Fruit fly (Drosophila melanogaster) whole organism, embryonic: ENCODE results near the gene CG14104.

Experiments
- Aef1 ChIP-seq: fragments of 200-800 bp; sonication (Bioruptor generic); IDR thresholded peaks from 3 replicates; pipeline ENCODE4 v1.3.6; 2022; ENCODE audit warnings: missing biosample characterization, missing genetic modification characterization
- Atf-2 ChIP-seq: fragments of 200-800 bp; sonication (Bioruptor generic); optimal IDR thresholded peaks from 2 replicates; lab custom pipeline; 2016; ENCODE audit warnings: missing biosample characterization, missing genetic modification characterization
- Bgb ChIP-seq: fragments of 200-800 bp; sonication (Bioruptor generic); IDR thresholded peaks from 2 replicates; pipeline ENCODE4 v1.3.6; 2022; ENCODE audit warnings: missing biosample characterization, missing genetic modification characterization; ENCODE audit not compliant: partially characterized antibody
- CG10462 ChIP-seq: fragments of 200-800 bp; sonication (Bioruptor generic); optimal IDR thresholded peaks from 2 replicates; lab custom pipeline; 2016; ENCODE audit warnings: missing biosample characterization, missing genetic modification characterization
- CG10565 ChIP-seq: fragments of 200-800 bp; sonication (Bioruptor generic); optimal IDR thresholded peaks from 3 replicates; lab custom pipeline; 2016; ENCODE audit warnings: missing biosample characterization, mild to moderate bottlenecking, missing genetic modification characterization
- CG11247 ChIP-seq: fragments of 200-800 bp; sonication (Bioruptor generic); IDR thresholded peaks from 2 replicates; pipeline ENCODE4 v1.3.6; 2022; ENCODE audit warnings: missing biosample characterization, missing genetic modification characterization
- CG12236 ChIP-seq: fragments of 200-800 bp; sonication (Bioruptor generic); optimal IDR thresholded peaks from 2 replicates; lab custom pipeline; 2016; ENCODE audit warnings: missing biosample characterization, missing genetic modification characterization
- CG1233 ChIP-seq: fragments of 200-800 bp; sonication (Bioruptor generic); optimal IDR thresholded peaks from 4 replicates; lab custom pipeline; 2018; ENCODE audit warnings: missing biosample characterization, mild to moderate bottlenecking, missing genetic modification characterization
- CG13624 ChIP-seq: fragments of 200-800 bp; sonication (Bioruptor generic); optimal IDR thresholded peaks from 2 replicates; lab custom pipeline; 2016; ENCODE audit warnings: missing biosample characterization, missing genetic modification characterization
- CG13894 ChIP-seq: fragments of 200-800 bp; sonication (Bioruptor generic); optimal IDR thresholded peaks from 3 replicates; lab custom pipeline; 2018; ENCODE audit warnings: missing biosample characterization, mild to moderate bottlenecking, missing genetic modification characterization, moderate library complexity
- CG15269 ChIP-seq: fragments of 200-800 bp; sonication (Bioruptor generic); optimal IDR thresholded peaks from 2 replicates; lab custom pipeline; 2018; ENCODE audit warnings: missing biosample characterization, mild to moderate bottlenecking, missing genetic modification characterization, moderate library complexity
- CG15601 ChIP-seq: fragments of 200-800 bp; sonication (Bioruptor generic); optimal IDR thresholded peaks from 3 replicates; lab custom pipeline; 2019; ENCODE audit warnings: missing biosample characterization, mild to moderate bottlenecking, missing genetic modification characterization, moderate library complexity
- CG16813 ChIP-seq: fragments of 200-800 bp; sonication (Bioruptor generic); IDR thresholded peaks from 3 replicates; pipeline ENCODE4 v1.3.6; 2022; ENCODE audit warnings: missing biosample characterization, missing genetic modification characterization; ENCODE audit not compliant: partially characterized antibody
- CG17361 ChIP-seq: fragments of 200-800 bp; sonication (Bioruptor generic); IDR thresholded peaks from 3 replicates; pipeline ENCODE4 v1.3.6; 2022; ENCODE audit warnings: missing biosample characterization, missing genetic modification characterization
- CG18599 ChIP-seq: fragments of 200-800 bp; sonication (Bioruptor generic); optimal IDR thresholded peaks from 3 replicates; lab custom pipeline; 2017; ENCODE audit warnings: missing biosample characterization, missing genetic modification characterization, mild to moderate bottlenecking, moderate library complexity, missing genetic modification reagents
- CG2129 ChIP-seq: fragments of 200-800 bp; sonication (Bioruptor generic); IDR thresholded peaks from 2 replicates; pipeline ENCODE4 v1.3.6; 2022; ENCODE audit warnings: missing biosample characterization, missing genetic modification characterization; ENCODE audit not compliant: partially characterized antibody
- CG3847 ChIP-seq: fragments of 200-800 bp; sonication (Bioruptor generic); IDR thresholded peaks from 2 replicates; pipeline ENCODE4 v1.3.6; 2022; ENCODE audit warnings: missing biosample characterization, missing genetic modification characterization
- CG4328 ChIP-seq: fragments of 200-800 bp; sonication (Bioruptor generic); optimal IDR thresholded peaks from 3 replicates; lab custom pipeline; 2017; ENCODE audit warnings: missing biosample characterization, missing genetic modification reagents, missing genetic modification characterization
- CG4404 ChIP-seq: fragments of 200-800 bp; sonication (Bioruptor generic); IDR thresholded peaks from 2 replicates; pipeline ENCODE4 v1.3.6; 2022; ENCODE audit warnings: missing biosample characterization, missing genetic modification characterization
- CG4820 ChIP-seq: fragments of 200-800 bp; sonication (Bioruptor generic); optimal IDR thresholded peaks from 3 replicates; lab custom pipeline; 2016; ENCODE audit warnings: missing biosample characterization, missing genetic modification characterization
- CG6683 ChIP-seq: fragments of 200-800 bp; sonication (Bioruptor generic); optimal IDR thresholded peaks from 2 replicates; lab custom pipeline; 2017; ENCODE audit warnings: missing biosample characterization, mild to moderate bottlenecking, missing genetic modification characterization, missing genetic modification reagents
- CG7745 ChIP-seq: fragments of 200-800 bp; sonication (Bioruptor generic); optimal IDR thresholded peaks from 2 replicates; lab custom pipeline; 2018; ENCODE audit warnings: missing biosample characterization, mild to moderate bottlenecking, missing genetic modification characterization, moderate library complexity
- CG9876 ChIP-seq: fragments of 200-800 bp; sonication (Bioruptor generic); optimal IDR thresholded peaks from 2 replicates; lab custom pipeline; 2016; ENCODE audit warnings: missing biosample characterization, missing genetic modification characterization
- Dfd ChIP-seq, 2 experiments: fragments of >200 bp; optimal IDR thresholded peaks; 2 replicates each; lab custom pipeline; 2017; ENCODE audit warnings: missing biosample characterization in 2 of 2, missing genetic modification characterization in 2 of 2
- Dll ChIP-seq: fragments of 200-800 bp; sonication (Bioruptor generic); IDR thresholded peaks from 4 replicates; pipeline ENCODE4 v1.3.6; 2022; ENCODE audit warnings: missing biosample characterization, missing genetic modification characterization; ENCODE audit not compliant: partially characterized antibody
- Doc3 ChIP-seq: fragments of 200-800 bp; sonication (Bioruptor generic); IDR thresholded peaks from 3 replicates; pipeline ENCODE4 v1.3.6; 2022; ENCODE audit warnings: missing biosample characterization, missing genetic modification characterization; ENCODE audit not compliant: partially characterized antibody
- Dp ChIP-seq: fragments of 200-800 bp; sonication (Bioruptor generic); optimal IDR thresholded peaks from 2 replicates; lab custom pipeline; 2018; ENCODE audit warnings: missing biosample characterization, mild to moderate bottlenecking, missing genetic modification characterization, moderate library complexity
- E2f2 ChIP-seq: fragments of 200-800 bp; sonication (Bioruptor generic); IDR thresholded peaks from 2 replicates; pipeline ENCODE4 v1.3.6; 2022; ENCODE audit warnings: missing biosample characterization, missing genetic modification characterization
- Elba2 ChIP-seq: fragments of 200-800 bp; sonication (Bioruptor generic); optimal IDR thresholded peaks from 3 replicates; lab custom pipeline; 2016; ENCODE audit warnings: missing biosample characterization, missing genetic modification characterization
- Hr51 ChIP-seq, 2 experiments: fragments of 200-800 bp; sonication (Bioruptor generic); optimal IDR thresholded peaks; 2 replicates in 1 of 2; 3 replicates in 1 of 2; lab custom pipeline; 2016 to 2018; ENCODE audit warnings: missing biosample characterization in 2 of 2, missing genetic modification characterization in 2 of 2, mild to moderate bottlenecking in 1 of 2, moderate library complexity in 1 of 2
- Poxn ChIP-seq: fragments of 200-800 bp; sonication (Bioruptor generic); IDR thresholded peaks from 2 replicates; pipeline ENCODE4 v1.3.6; 2022; ENCODE audit warnings: missing biosample characterization, missing genetic modification characterization
- Scr ChIP-seq: fragments of 200-800 bp; sonication (Bioruptor generic); IDR thresholded peaks from 2 replicates; pipeline ENCODE4 v1.3.6; 2022; ENCODE audit warnings: missing biosample characterization, missing genetic modification characterization; ENCODE audit not compliant: partially characterized antibody
- amos ChIP-seq: fragments of 200-800 bp; sonication (Bioruptor generic); IDR thresholded peaks from 2 replicates; pipeline ENCODE4 v1.3.6; 2022; ENCODE audit warnings: missing biosample characterization, missing genetic modification characterization; ENCODE audit not compliant: partially characterized antibody
- chm ChIP-seq: fragments of 200-800 bp; sonication (Bioruptor generic); IDR thresholded peaks from 2 replicates; pipeline ENCODE4 v1.3.6; 2022; ENCODE audit warnings: missing biosample characterization, missing genetic modification characterization
- crp ChIP-seq, 2 experiments: fragments of 200-800 bp; sonication (Bioruptor generic); optimal IDR thresholded peaks; 2 replicates in 1 of 2; 3 replicates in 1 of 2; lab custom pipeline; 2017; ENCODE audit warnings: missing biosample characterization in 2 of 2, missing genetic modification characterization in 2 of 2, mild to moderate bottlenecking in 1 of 2, moderate library complexity in 1 of 2
- disco-r ChIP-seq: fragments of 200-800 bp; sonication (Bioruptor generic); optimal IDR thresholded peaks from 2 replicates; lab custom pipeline; 2016; ENCODE audit warnings: missing biosample characterization, missing genetic modification characterization
- dmrt99B ChIP-seq: fragments of 200-800 bp; sonication (Bioruptor generic); optimal IDR thresholded peaks from 2 replicates; lab custom pipeline; 2018; ENCODE audit warnings: missing biosample characterization, mild to moderate bottlenecking, missing genetic modification characterization, moderate library complexity
- hkb ChIP-seq, 2 experiments: fragments of 200-800 bp in 1 of 2; fragments of >200 bp in 1 of 2; sonication (Bioruptor generic) in 1 of 2; IDR thresholded peaks in 1 of 2; optimal IDR thresholded peaks in 1 of 2; 2 replicates each; pipeline versions ENCODE4 v1.3.6 to Lab custom; 2017 to 2022; ENCODE audit warnings: missing biosample characterization in 1 of 2, missing genetic modification characterization in 1 of 2
- mld ChIP-seq: fragments of 200-800 bp; sonication (Bioruptor generic); IDR thresholded peaks from 3 replicates; pipeline ENCODE4 v1.3.6; 2022; ENCODE audit warnings: missing biosample characterization, missing genetic modification characterization; ENCODE audit not compliant: partially characterized antibody
- pb ChIP-seq: fragments of 200-800 bp; sonication (Bioruptor generic); optimal IDR thresholded peaks from 3 replicates; lab custom pipeline; 2016; ENCODE audit warnings: missing biosample characterization, missing genetic modification characterization
- psq ChIP-seq: fragments of 200-800 bp; sonication (Bioruptor generic); optimal IDR thresholded peaks from 2 replicates; lab custom pipeline; 2017; ENCODE audit warnings: missing biosample characterization, missing genetic modification characterization
- pzg ChIP-seq: fragments of 200-800 bp; sonication (Bioruptor generic); optimal IDR thresholded peaks from 3 replicates; lab custom pipeline; 2018; ENCODE audit warnings: missing biosample characterization, mild to moderate bottlenecking, missing genetic modification characterization, moderate library complexity
- sim ChIP-seq: fragments of 200-800 bp; sonication (Bioruptor generic); IDR thresholded peaks from 2 replicates; pipeline ENCODE4 v1.3.6; 2022; ENCODE audit warnings: missing biosample characterization, missing genetic modification characterization
- slbo ChIP-seq: fragments of 200-800 bp; sonication (Bioruptor generic); IDR thresholded peaks from 2 replicates; pipeline ENCODE4 v1.3.6; 2022; ENCODE audit warnings: missing biosample characterization, missing genetic modification characterization
- sna ChIP-seq: fragments of 200-800 bp; sonication (Bioruptor generic); IDR thresholded peaks from 2 replicates; pipeline ENCODE4 v1.3.6; 2022; ENCODE audit warnings: missing biosample characterization, missing genetic modification characterization; ENCODE audit not compliant: partially characterized antibody
- sqz ChIP-seq: fragments of 200-800 bp; sonication (Bioruptor generic); optimal IDR thresholded peaks from 3 replicates; lab custom pipeline; 2018; ENCODE audit warnings: missing biosample characterization, mild to moderate bottlenecking, missing genetic modification characterization
- stwl ChIP-seq: fragments of 200-800 bp; sonication (Bioruptor generic); optimal IDR thresholded peaks from 3 replicates; lab custom pipeline; 2018; ENCODE audit warnings: missing biosample characterization, mild to moderate bottlenecking, missing genetic modification characterization, moderate library complexity
- vnd ChIP-seq: fragments of 200-800 bp; sonication (Bioruptor generic); IDR thresholded peaks from 3 replicates; pipeline ENCODE4 v1.3.6; 2022; ENCODE audit warnings: missing biosample characterization, missing genetic modification characterization; ENCODE audit not compliant: partially characterized antibody
- zfh2 ChIP-seq: fragments of 200-800 bp; sonication (Bioruptor generic); optimal IDR thresholded peaks from 2 replicates; lab custom pipeline; 2016; ENCODE audit warnings: missing biosample characterization, missing genetic modification characterization

Gene CG14104

DNA sequence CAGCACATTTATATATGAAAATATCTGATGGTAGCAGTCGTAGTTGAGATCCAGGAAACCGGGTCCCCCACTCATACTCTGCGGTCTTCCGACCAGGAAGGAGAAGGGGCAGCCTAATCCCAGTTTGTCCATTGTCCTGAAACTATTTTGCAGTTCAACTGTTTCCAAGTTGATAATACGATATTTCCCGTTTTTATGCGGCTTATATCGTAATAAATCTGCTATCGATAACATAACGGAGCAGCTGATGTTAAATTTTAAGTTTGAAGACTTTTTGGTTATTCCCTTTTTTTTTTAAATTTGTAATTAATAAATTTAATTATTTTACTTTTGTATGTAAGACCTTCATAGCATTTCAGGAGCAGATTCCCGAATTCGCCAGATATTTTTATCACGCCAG lies 5.9 kb downstream of the CG14104 start, which contains the start of gene CG14102 (continued):
- TF ChIP-seq Bgb (GFP tag; lab: Robert Waterston, UW) (peak; percentile 42; the same call in 1 of the 2 replicates), CG9876 (GFP tag; lab: Kevin White, UChicago) (no peak), vnd (peak; percentile 35; the same call in 1 of the 3 replicates), stwl (tag; lab: Kevin White, UChicago) (peak; percentile 6), CG17361 (GFP tag; lab: Robert Waterston, UW) (no peak), pb (GFP tag; lab: Kevin White, UChicago) (no peak), CG13624 (GFP tag; lab: Kevin White, UChicago) (no peak), CG4328 (no peak), sna (GFP tag; lab: Robert Waterston, UW) (peak; percentile 63; the same call in 1 of the 2 replicates), E2f2 (GFP tag; lab: Robert Waterston, UW) (peak; percentile 13; the same call in 1 of the 2 replicates), amos (GFP tag; lab: Robert Waterston, UW) (peak; percentile 67), CG15269 (tag; lab: Kevin White, UChicago) (no peak), CG2129 (GFP tag; lab: Robert Waterston, UW) (0 out of 2 replicates have a peak, but pooled peaks have one; percentile 29), Dfd (GFP tag; optimal IDR thresholded peaks at IDR 0.05; lab: Kevin White, UChicago) (no peak), mld (GFP tag; lab: Robert Waterston, UW) (0 out of 3 replicates have a peak, but pooled peaks have one; percentile 9), pzg (peak; percentile 7), Scr (GFP tag; lab: Robert Waterston, UW) (peak; percentile 76), CG12236 (no peak), crp (GFP tag; optimal IDR thresholded peaks at IDR 0.05; lab: Kevin White, UChicago) (peak in 1 of 2 experiments; percentile 72), Doc3 (GFP tag; lab: Robert Waterston, UW) (peak; percentile 62), disco-r (GFP tag; lab: Kevin White, UChicago) (no peak), CG11247 (GFP tag; lab: Robert Waterston, UW) (no peak), sim (no peak), Dp (GFP tag; lab: Kevin White, UChicago) (peak; percentile 17), zfh2 (GFP tag; lab: Kevin White, UChicago) (no peak), Atf-2 (GFP tag; lab: Kevin White, UChicago) (no peak), CG7745 (tag; lab: Kevin White, UChicago) (no peak), CG16813 (GFP tag; lab: Robert Waterston, UW) (peak; percentile 54; the same call in 2 of the 3 replicates), Dll (GFP tag; lab: Robert Waterston, UW) (peak; percentile 78), CG10565 (GFP tag; lab: Kevin White, UChicago) (no peak), sqz (GFP tag; lab: Kevin White, UChicago) (no peak), CG10462 (GFP tag; lab: Kevin White, UChicago) (no peak), CG18599 (GFP tag; lab: Kevin White, UChicago) (no peak), Elba2 (GFP tag; lab: Kevin White, UChicago) (no peak), CG15601 (tag; lab: Kevin White, UChicago) (no peak)
- TF ChIP-seq, all 482 proteins: peak for 30

DNA sequence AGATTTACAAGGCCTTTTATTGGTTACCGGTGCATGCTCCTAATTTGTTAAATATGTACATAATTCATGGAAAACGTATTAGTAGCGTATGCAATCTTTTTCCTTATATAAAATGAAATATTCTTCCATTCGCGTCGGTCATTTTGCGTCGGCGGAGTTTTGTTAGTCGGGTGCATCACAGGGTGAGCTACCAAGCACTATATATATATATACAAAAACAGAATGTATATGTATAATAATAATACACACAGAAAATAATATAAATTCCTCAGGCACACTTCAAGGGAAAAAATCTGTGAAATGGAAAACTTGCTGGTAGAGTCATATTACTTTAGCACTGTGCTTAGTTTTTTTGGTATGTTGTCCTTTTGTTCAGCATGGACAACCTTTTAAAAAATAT lies 8.0 kb downstream of the CG14104 start, which contains the start of gene Ir76a:
Ir76a (plus strand) TSS at position 301 of the 400 bp plus-strand sequence.
- TF ChIP-seq slbo (GFP tag; lab: Robert Waterston, UW) (no peak), CG3847 (GFP tag; lab: Robert Waterston, UW) (no peak), Aef1 (no peak), CG1233 (no peak), CG4404 (GFP tag; lab: Robert Waterston, UW) (no peak), CG4820 (GFP tag; lab: Kevin White, UChicago) (no peak), hkb (optimal IDR thresholded peaks at IDR 0.05; lab: Kevin White, UChicago) (no peak), hkb (GFP tag; IDR thresholded peaks at IDR 0.05; lab: Robert Waterston, UW) (no peak), psq (no peak), Poxn (no peak), chm (no peak), Hr51 (GFP tag; optimal IDR thresholded peaks at IDR 0.05; lab: Kevin White, UChicago) (no peak), CG13894 (no peak), CG6683 (GFP tag; lab: Kevin White, UChicago) (no peak), dmrt99B (tag; lab: Kevin White, UChicago) (no peak)
